Worm (Caenorhabditis elegans) whole organism, early embryonic: ENCODE results near the gene slo-2.

Experiments used
- B0310.2 ChIP-seq: sonication (generic microtip); optimal IDR thresholded peaks from 2 replicates; lab custom pipeline; 2016; ENCODE audit warnings: mild to moderate bottlenecking, missing genetic modification characterization, missing compliant biosample characterization
- F13C5.2 ChIP-seq: sonication (generic microtip); optimal IDR thresholded peaks from 2 replicates; lab custom pipeline; 2017; ENCODE audit warnings: mild to moderate bottlenecking, missing genetic modification characterization, inconsistent platforms, missing compliant biosample characterization
- aly-1 ChIP-seq: sonication (generic microtip); optimal IDR thresholded peaks from 2 replicates; lab custom pipeline; 2016; ENCODE audit warnings: missing genetic modification characterization, missing compliant biosample characterization
- ama-1 ChIP-seq: fragments of 150-350 bp; optimal IDR thresholded peaks from 2 replicates; lab custom pipeline; 2014
- ceh-36 ChIP-seq: sonication (generic microtip); optimal IDR thresholded peaks from 2 replicates; lab custom pipeline; 2016; ENCODE audit warnings: missing genetic modification characterization, inconsistent platforms, missing compliant biosample characterization
- ets-7 ChIP-seq: sonication (generic microtip); optimal IDR thresholded peaks from 2 replicates; lab custom pipeline; 2016; ENCODE audit warnings: missing genotype, missing genetic modification characterization, missing compliant biosample characterization
- flt-1 ChIP-seq: fragments of 200-800 bp; sonication (Bioruptor generic); IDR thresholded peaks from 2 replicates; pipeline ENCODE4 v1.3.6; 2022; ENCODE audit warnings: missing genetic modification characterization, missing compliant biosample characterization
- hmbx-1 ChIP-seq: sonication (generic microtip); optimal IDR thresholded peaks from 2 replicates; lab custom pipeline; 2016; ENCODE audit warnings: mild to moderate bottlenecking, missing genetic modification characterization, missing compliant biosample characterization
- hnd-1 ChIP-seq: sonication (generic microtip); optimal IDR thresholded peaks from 2 replicates; lab custom pipeline; 2016; ENCODE audit warnings: missing genetic modification characterization, missing compliant biosample characterization
- pes-1 ChIP-seq: fragments of 200-800 bp; sonication (Bioruptor generic); IDR thresholded peaks from 2 replicates; pipeline ENCODE4 v1.3.6; 2022; ENCODE audit warnings: missing genetic modification reagents, missing genetic modification characterization, missing compliant biosample characterization
- scrt-1 ChIP-seq: fragments of 200-800 bp; sonication (Bioruptor generic); IDR thresholded peaks from 2 replicates; pipeline ENCODE4 v1.3.6; 2022; ENCODE audit warnings: missing genetic modification characterization, missing compliant biosample characterization
- tbx-37 ChIP-seq: fragments of 200-800 bp; sonication (Bioruptor generic); conservative IDR thresholded peaks from 2 replicates; pipeline ENCODE4 v1.3.6; 2022; ENCODE audit warnings: missing genetic modification reagents, missing genetic modification characterization, missing compliant biosample characterization
- tra-4 ChIP-seq: sonication (generic microtip); optimal IDR thresholded peaks from 2 replicates; lab custom pipeline; 2017; ENCODE audit warnings: missing genetic modification characterization, missing compliant biosample characterization

DNA sequence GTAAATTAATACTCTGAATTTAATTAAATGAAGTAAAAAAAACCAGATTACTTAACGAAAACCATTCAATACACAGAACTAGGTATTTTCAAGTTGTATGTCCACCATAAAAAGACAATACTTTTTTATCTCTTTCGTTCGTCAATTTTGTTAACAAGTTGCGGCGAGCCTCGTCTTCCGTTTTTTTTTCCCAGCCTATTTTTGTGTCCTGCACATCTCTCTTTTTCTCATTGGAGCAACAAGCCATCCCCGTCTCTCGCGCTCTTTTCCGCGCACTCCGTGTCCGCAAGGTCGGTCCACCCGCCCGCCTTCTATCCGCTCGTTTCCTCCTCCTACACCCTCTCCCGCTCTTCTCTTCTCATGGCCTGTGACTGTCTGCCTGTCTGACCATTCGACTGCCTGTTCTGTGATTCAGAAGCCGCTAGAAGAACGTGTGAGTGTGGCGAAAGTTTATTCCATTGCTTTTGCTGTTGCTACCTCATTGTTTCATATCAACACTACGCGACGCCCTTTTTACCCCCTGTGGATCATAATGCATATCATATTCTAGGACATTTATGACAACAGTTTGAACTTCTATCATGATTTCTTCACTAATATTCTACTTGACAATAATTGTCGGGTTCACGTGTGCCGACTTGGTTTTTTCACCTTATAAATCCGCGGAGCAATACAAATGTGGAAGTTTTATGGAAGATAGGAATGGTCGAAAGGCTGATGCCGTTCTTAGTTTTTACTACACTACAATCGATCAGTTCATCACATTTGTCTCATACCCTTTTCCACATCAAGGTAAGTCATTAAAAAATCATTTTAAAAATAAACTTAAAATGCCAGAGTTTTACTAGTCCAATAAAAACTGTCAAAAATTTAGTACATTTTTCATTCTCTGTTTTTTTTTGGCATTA is 20.9 kb downstream of the slo-2 start, which contains the start of the genes F08B12.11 and prmn-1:
- TF ChIP-seq tra-4 (tag; lab: Kevin White, UChicago) (no peak), ama-1 (lab: Kevin White, UChicago) (no peak), flt-1 (GFP tag; lab: Robert Waterston, UW) (no peak), ceh-36 (tag; lab: Kevin White, UChicago) (no peak), F13C5.2 (tag; lab: Kevin White, UChicago) (no peak), hnd-1 (no peak), tbx-37 (GFP tag; lab: Robert Waterston, UW) (peak; percentile 40; the same call in 1 of the 2 replicates), aly-1 (tag; lab: Kevin White, UChicago) (no peak), scrt-1 (no peak), B0310.2 (no peak), pes-1 (GFP tag; lab: Robert Waterston, UW) (no peak), hmbx-1 (tag; lab: Kevin White, UChicago) (no peak), ets-7 (tag; lab: Kevin White, UChicago) (no peak)
